Worm (Caenorhabditis elegans) whole organism, L1 larva: Measurements from ENCODE around the gene T27A8.2.
A peak's percentile ranks its signal among the peaks of the same experiment; 100 is the strongest.

ENCODE experiments used
- C04F5.9 ChIP-seq: sonication (generic microtip); optimal IDR thresholded peaks from 2 replicates; lab custom pipeline; 2016; ENCODE audit warnings: missing genetic modification characterization, missing compliant biosample characterization
- C16A3.4 ChIP-seq: fragments of 150-350 bp; optimal IDR thresholded peaks from 2 replicates; lab custom pipeline; 2014; ENCODE audit warnings: missing biosample characterization, missing genetic modification characterization
- Y116A8C.19 ChIP-seq: sonication (generic microtip); optimal IDR thresholded peaks from 2 replicates; lab custom pipeline; 2016; ENCODE audit warnings: missing compliant biosample characterization, missing genetic modification characterization, borderline replicate concordance
- blmp-1 ChIP-seq: fragments of 150-350 bp; optimal IDR thresholded peaks from 2 replicates; lab custom pipeline; 2014; ENCODE audit warnings: missing biosample characterization, missing genetic modification characterization
- ceh-63 ChIP-seq: fragments of 200-800 bp; sonication (Bioruptor generic); optimal IDR thresholded peaks from 2 replicates; lab custom pipeline; 2018; ENCODE audit warnings: mild to moderate bottlenecking, missing genetic modification characterization, missing compliant biosample characterization
- ceh-8 ChIP-seq: fragments of 200-800 bp; sonication (Bioruptor generic); optimal IDR thresholded peaks from 2 replicates; lab custom pipeline; 2018; ENCODE audit warnings: mild to moderate bottlenecking, missing genetic modification characterization, moderate library complexity, missing compliant biosample characterization
- ceh-82 ChIP-seq, 3 experiments: fragments of 150-350 bp in 1 of 3; sonication (generic microtip) in 2 of 3; optimal IDR thresholded peaks; 2 replicates each; lab custom pipeline; 2014 to 2017; ENCODE audit warnings: missing biosample characterization in 3 of 3, missing genetic modification characterization in 3 of 3
- ceh-90 ChIP-seq: sonication (generic microtip); optimal IDR thresholded peaks from 2 replicates; lab custom pipeline; 2016; ENCODE audit warnings: missing genetic modification characterization, missing compliant biosample characterization
- ces-1 ChIP-seq: fragments of 150-350 bp; optimal IDR thresholded peaks from 2 replicates; lab custom pipeline; 2014; ENCODE audit warnings: missing biosample characterization, missing genetic modification reagents, missing genetic modification characterization
- dpl-1 ChIP-seq, 3 experiments: fragments of 150-350 bp in 2 of 3; sonication (generic microtip) in 1 of 3; optimal IDR thresholded peaks; 2 replicates each; lab custom pipeline; 2014 to 2017; ENCODE audit warnings: missing biosample characterization in 3 of 3, missing genetic modification characterization in 3 of 3, missing genetic modification reagents in 3 of 3
- dsc-1 ChIP-seq: sonication (generic microtip); optimal IDR thresholded peaks from 2 replicates; lab custom pipeline; 2016; ENCODE audit warnings: mild to moderate bottlenecking, missing genetic modification characterization, missing compliant biosample characterization
- efl-1 ChIP-seq, 4 experiments: fragments of 150-350 bp; optimal IDR thresholded peaks in 3 of 4; peaks in 1 of 4; 1 replicate in 1 of 4; 2 replicates in 3 of 4; lab custom pipeline; 2014; ENCODE audit warnings: missing biosample characterization in 2 of 4, missing genetic modification characterization in 2 of 4, missing genetic modification reagents in 2 of 4
- egl-13 ChIP-seq: sonication (generic microtip); optimal IDR thresholded peaks from 2 replicates; lab custom pipeline; 2016; ENCODE audit warnings: missing genotype, missing genetic modification reagents, missing genetic modification characterization, missing compliant biosample characterization
- egl-27 ChIP-seq, 2 experiments: fragments of 150-350 bp in 1 of 2; sonication (generic microtip); optimal IDR thresholded peaks; 3 replicates each; lab custom pipeline; 2017 to 2018; ENCODE audit warnings: missing biosample characterization in 2 of 2, missing genetic modification characterization in 2 of 2, missing genetic modification reagents in 2 of 2
- elt-2 ChIP-seq: sonication (generic microtip); optimal IDR thresholded peaks from 2 replicates; lab custom pipeline; 2016; ENCODE audit warnings: missing genetic modification characterization, mild to moderate bottlenecking, inconsistent platforms, missing compliant biosample characterization, missing genetic modification reagents
- fkh-10 ChIP-seq: sonication (generic microtip); optimal IDR thresholded peaks from 2 replicates; lab custom pipeline; 2017; ENCODE audit warnings: missing biosample characterization, missing genetic modification reagents, missing genetic modification characterization
- fkh-8 ChIP-seq: sonication (generic microtip); optimal IDR thresholded peaks from 2 replicates; lab custom pipeline; 2016; ENCODE audit warnings: mild to moderate bottlenecking, missing genetic modification characterization, missing compliant biosample characterization
- irx-1 ChIP-seq: sonication (generic microtip); optimal IDR thresholded peaks from 2 replicates; lab custom pipeline; 2016; ENCODE audit warnings: missing genetic modification characterization, missing compliant biosample characterization
- jun-1 ChIP-seq: fragments of 150-350 bp; optimal IDR thresholded peaks from 2 replicates; lab custom pipeline; 2014; ENCODE audit warnings: missing biosample characterization, missing genetic modification reagents, missing genetic modification characterization
- lin-14 ChIP-seq: fragments of 200-800 bp; sonication (Bioruptor generic); optimal IDR thresholded peaks from 2 replicates; lab custom pipeline; 2018; ENCODE audit warnings: mild to moderate bottlenecking, missing genetic modification characterization, moderate library complexity, missing compliant biosample characterization
- lin-15B ChIP-seq: fragments of 150-350 bp; sonication (generic microtip); optimal IDR thresholded peaks from 3 replicates; lab custom pipeline; 2014; ENCODE audit warnings: missing biosample characterization, missing genetic modification characterization
- lin-35 ChIP-seq, 2 experiments: fragments of 150-350 bp; optimal IDR thresholded peaks; 2 replicates each; lab custom pipeline; 2014; ENCODE audit warnings: missing biosample characterization in 2 of 2, missing genetic modification characterization in 2 of 2, missing genetic modification reagents in 2 of 2
- lsy-2 ChIP-seq, 2 experiments: fragments of 150-350 bp; optimal IDR thresholded peaks; 2 replicates each; lab custom pipeline; 2014; ENCODE audit warnings: missing biosample characterization in 2 of 2, missing genetic modification characterization in 2 of 2
- mab-9 ChIP-seq: fragments of 200-800 bp; sonication (Bioruptor generic); IDR thresholded peaks from 2 replicates; pipeline ENCODE4 v1.3.6; 2022; ENCODE audit warnings: missing genetic modification reagents, missing genetic modification characterization, missing compliant biosample characterization
- mdl-1 ChIP-seq, 2 experiments: fragments of 150-350 bp; optimal IDR thresholded peaks; 2 replicates each; lab custom pipeline; 2014 to 2017; ENCODE audit warnings: missing biosample characterization in 2 of 2, missing genetic modification characterization in 2 of 2, inconsistent platforms in 1 of 2
- mep-1 ChIP-seq: fragments of 150-350 bp; optimal IDR thresholded peaks from 2 replicates; lab custom pipeline; 2014; ENCODE audit warnings: missing biosample characterization, missing genetic modification characterization
- nhr-19 ChIP-seq: fragments of 200-800 bp; sonication (Bioruptor generic); conservative IDR thresholded peaks from 2 replicates; pipeline ENCODE4 v1.3.6; 2022; ENCODE audit warnings: missing genetic modification characterization, missing compliant biosample characterization
- nhr-20 ChIP-seq: sonication (generic microtip); optimal IDR thresholded peaks from 2 replicates; lab custom pipeline; 2016; ENCODE audit warnings: mild to moderate bottlenecking, missing genetic modification characterization, missing compliant biosample characterization
- nhr-47 ChIP-seq: sonication (generic microtip); optimal IDR thresholded peaks from 2 replicates; lab custom pipeline; 2016; ENCODE audit warnings: mild to moderate bottlenecking, missing genetic modification characterization, moderate library complexity, missing compliant biosample characterization
- nhr-71 ChIP-seq: sonication (generic microtip); optimal IDR thresholded peaks from 2 replicates; lab custom pipeline; 2016; ENCODE audit warnings: mild to moderate bottlenecking, missing genetic modification characterization, moderate library complexity, missing compliant biosample characterization
- nhr-77 ChIP-seq: fragments of 150-350 bp; optimal IDR thresholded peaks from 2 replicates; lab custom pipeline; 2014; ENCODE audit warnings: missing biosample characterization, missing genetic modification characterization
- nhr-84 ChIP-seq: sonication (generic microtip); optimal IDR thresholded peaks from 2 replicates; lab custom pipeline; 2017; ENCODE audit warnings: missing biosample characterization, missing genetic modification characterization
- nhr-85 ChIP-seq: sonication (generic microtip); peaks from one replicate; lab custom pipeline; 2016; ENCODE audit warnings: missing genetic modification characterization, inconsistent platforms, missing compliant biosample characterization
- nhr-90 ChIP-seq: sonication (generic microtip); optimal IDR thresholded peaks from 2 replicates; lab custom pipeline; 2016; ENCODE audit warnings: mild to moderate bottlenecking, missing genetic modification characterization, missing compliant biosample characterization; ENCODE audit not compliant: poor library complexity
- rnt-1 ChIP-seq: sonication (generic microtip); optimal IDR thresholded peaks from 2 replicates; lab custom pipeline; 2016; ENCODE audit warnings: mild to moderate bottlenecking, missing genetic modification characterization, moderate library complexity, missing compliant biosample characterization
- skn-1 ChIP-seq: fragments of 150-350 bp; optimal IDR thresholded peaks from 2 replicates; lab custom pipeline; 2014; ENCODE audit warnings: missing biosample characterization, missing genetic modification characterization
- snpc-4 ChIP-seq: fragments of 150-350 bp; optimal IDR thresholded peaks from 2 replicates; lab custom pipeline; 2014; ENCODE audit warnings: missing biosample characterization, missing genetic modification characterization
- snu-23 ChIP-seq: sonication (generic microtip); optimal IDR thresholded peaks from 2 replicates; lab custom pipeline; 2016; ENCODE audit warnings: missing genetic modification characterization, missing compliant biosample characterization
- sptf-1 ChIP-seq: fragments of 150-350 bp; optimal IDR thresholded peaks from 2 replicates; lab custom pipeline; 2014; ENCODE audit warnings: missing biosample characterization, missing genetic modification characterization
- swsn-7 ChIP-seq: sonication (generic microtip); optimal IDR thresholded peaks from 2 replicates; lab custom pipeline; 2016; ENCODE audit warnings: missing genetic modification characterization, missing compliant biosample characterization
- tbx-2 ChIP-seq: sonication (generic microtip); optimal IDR thresholded peaks from 2 replicates; lab custom pipeline; 2016; ENCODE audit warnings: missing genetic modification characterization, missing compliant biosample characterization
- unc-86 ChIP-seq: sonication (generic microtip); optimal IDR thresholded peaks from 2 replicates; lab custom pipeline; 2016; ENCODE audit warnings: missing genetic modification characterization, missing compliant biosample characterization
- xbp-1 ChIP-seq: sonication (generic microtip); optimal IDR thresholded peaks from 2 replicates; lab custom pipeline; 2016; ENCODE audit warnings: missing genetic modification characterization, missing compliant biosample characterization
- ztf-4 ChIP-seq: fragments of 150-350 bp; optimal IDR thresholded peaks from 2 replicates; lab custom pipeline; 2014; ENCODE audit warnings: missing biosample characterization, missing genetic modification characterization

T27A8.2 gene

ce11 chrX:16028980-16029379 lies 29.8 kb downstream of the T27A8.2 start:
- peak; percentile 57 for TF ChIP-seq blmp-1 (tag; lab: Kevin White, UChicago)
- no peak for TF ChIP-seq efl-1 (optimal IDR thresholded peaks at IDR 0.05; lab: Kevin White, UChicago)
- no peak for TF ChIP-seq efl-1 (GFP tag; optimal IDR thresholded peaks at IDR 0.05 in 1 of 2; lab: Kevin White, UChicago)

- TF ChIP-seq Y116A8C.19 (tag; lab: Kevin White, UChicago) (no peak), blmp-1 (tag; lab: Kevin White, UChicago) (no peak), skn-1 (tag; lab: Kevin White, UChicago) (peak; percentile 61), xbp-1 (tag; lab: Kevin White, UChicago) (peak; percentile 22), mep-1 (tag; lab: Kevin White, UChicago) (peak; percentile 45), ztf-4 (tag; lab: Kevin White, UChicago) (no peak), ceh-63 (GFP tag; lab: Kevin White, UChicago) (no peak), egl-27 (tag; optimal IDR thresholded peaks at IDR 0.05; lab: Kevin White, UChicago) (peak in 1 of 2 experiments; percentile 21), C04F5.9 (tag; lab: Kevin White, UChicago) (no peak), nhr-47 (tag; lab: Kevin White, UChicago) (peak; percentile 71), ceh-90 (tag; lab: Kevin White, UChicago) (no peak), nhr-85 (peak; percentile 24), ces-1 (GFP tag; lab: Kevin White, UChicago) (no peak), lsy-2 (tag; optimal IDR thresholded peaks at IDR 0.05; lab: Kevin White, UChicago) (peak; percentile 0 to 62), efl-1 (optimal IDR thresholded peaks at IDR 0.05; lab: Kevin White, UChicago) (peak; percentile 10 to 12), efl-1 (GFP tag; optimal IDR thresholded peaks at IDR 0.05 in 1 of 2; lab: Kevin White, UChicago) (no peak), jun-1 (tag; lab: Kevin White, UChicago) (peak; percentile 67), egl-13 (tag; lab: Kevin White, UChicago) (peak; percentile 81), unc-86 (peak; percentile 20), dsc-1 (tag; lab: Kevin White, UChicago) (peak; percentile 65), tbx-2 (peak; percentile 44), irx-1 (tag; lab: Kevin White, UChicago) (no peak), ceh-82 (tag; optimal IDR thresholded peaks at IDR 0.05; lab: Kevin White, UChicago) (peak; percentile 28 to 83 (median 44)), snu-23 (GFP tag; lab: Kevin White, UChicago) (peak; percentile 71), elt-2 (tag; lab: Kevin White, UChicago) (peak; percentile 73), nhr-90 (tag; lab: Kevin White, UChicago) (peak; percentile 43), ceh-8 (peak; percentile 13), nhr-77 (peak; percentile 65), fkh-10 (peak; percentile 79), nhr-71 (tag; lab: Kevin White, UChicago) (peak; percentile 76), mdl-1 (tag; optimal IDR thresholded peaks at IDR 0.05; lab: Kevin White, UChicago) (peak in 1 of 2 experiments; percentile 49), lin-35 (GFP tag; optimal IDR thresholded peaks at IDR 0.05; lab: Kevin White, UChicago) (peak; percentile 32 to 37), sptf-1 (no peak), mab-9 (no peak), dpl-1 (GFP tag; optimal IDR thresholded peaks at IDR 0.05; lab: Kevin White, UChicago) (peak in 1 of 3 experiments; percentile 9), lin-15B (tag; lab: Kevin White, UChicago) (no peak), nhr-19 (GFP tag; lab: Robert Waterston, UW) (peak; percentile 41), swsn-7 (tag; lab: Kevin White, UChicago) (peak; percentile 58), C16A3.4 (tag; lab: Kevin White, UChicago) (peak; percentile 3), lin-14 (GFP tag; lab: Kevin White, UChicago) (peak; percentile 92), fkh-8 (tag; lab: Kevin White, UChicago) (peak; percentile 80), rnt-1 (tag; lab: Kevin White, UChicago) (peak; percentile 72), nhr-20 (peak; percentile 64), nhr-84 (tag; lab: Kevin White, UChicago) (no peak), snpc-4 (peak; percentile 64)
These were observed 34.2 kb downstream of the T27A8.2 start for ce11 chrX:16024558-16024957.
